Worm (Caenorhabditis elegans) whole organism, L1 larva: ENCODE results near the gene F55G1.7.

Experiments used
- Y116A8C.19 ChIP-seq: sonication (generic microtip); optimal IDR thresholded peaks from 2 replicates; lab custom pipeline; 2016; ENCODE audit warnings: missing compliant biosample characterization, missing genetic modification characterization, borderline replicate concordance
- aha-1 ChIP-seq: fragments of 150-350 bp; optimal IDR thresholded peaks from 2 replicates; lab custom pipeline; 2014; ENCODE audit warnings: missing biosample characterization, missing genetic modification characterization
- ama-1 ChIP-seq: fragments of 150-350 bp; optimal IDR thresholded peaks from 2 replicates; lab custom pipeline; 2014
- blmp-1 ChIP-seq: fragments of 150-350 bp; optimal IDR thresholded peaks from 2 replicates; lab custom pipeline; 2014; ENCODE audit warnings: missing biosample characterization, missing genetic modification characterization
- ceh-8 ChIP-seq: fragments of 200-800 bp; sonication (Bioruptor generic); optimal IDR thresholded peaks from 2 replicates; lab custom pipeline; 2018; ENCODE audit warnings: mild to moderate bottlenecking, missing genetic modification characterization, moderate library complexity, missing compliant biosample characterization
- ceh-82 ChIP-seq, 3 experiments: fragments of 150-350 bp in 1 of 3; sonication (generic microtip) in 2 of 3; optimal IDR thresholded peaks; 2 replicates each; lab custom pipeline; 2014 to 2017; ENCODE audit warnings: missing biosample characterization in 3 of 3, missing genetic modification characterization in 3 of 3
- ceh-88 ChIP-seq: fragments of 200-800 bp; sonication (Bioruptor generic); IDR thresholded peaks from 2 replicates; pipeline ENCODE4 v1.3.6; 2022; ENCODE audit warnings: missing genetic modification characterization, missing compliant biosample characterization
- ceh-90 ChIP-seq: sonication (generic microtip); optimal IDR thresholded peaks from 2 replicates; lab custom pipeline; 2016; ENCODE audit warnings: missing genetic modification characterization, missing compliant biosample characterization
- ces-1 ChIP-seq: fragments of 150-350 bp; optimal IDR thresholded peaks from 2 replicates; lab custom pipeline; 2014; ENCODE audit warnings: missing biosample characterization, missing genetic modification reagents, missing genetic modification characterization
- egl-13 ChIP-seq: sonication (generic microtip); optimal IDR thresholded peaks from 2 replicates; lab custom pipeline; 2016; ENCODE audit warnings: missing genotype, missing genetic modification reagents, missing genetic modification characterization, missing compliant biosample characterization
- ets-5 ChIP-seq: fragments of 200-800 bp; sonication (Bioruptor generic); IDR thresholded peaks from 2 replicates; pipeline ENCODE4 v1.3.6; 2022; ENCODE audit warnings: missing genetic modification characterization, missing compliant biosample characterization
- fkh-10 ChIP-seq: sonication (generic microtip); optimal IDR thresholded peaks from 2 replicates; lab custom pipeline; 2017; ENCODE audit warnings: missing biosample characterization, missing genetic modification reagents, missing genetic modification characterization
- fkh-8 ChIP-seq: sonication (generic microtip); optimal IDR thresholded peaks from 2 replicates; lab custom pipeline; 2016; ENCODE audit warnings: mild to moderate bottlenecking, missing genetic modification characterization, missing compliant biosample characterization
- fos-1 ChIP-seq: fragments of 150-350 bp; optimal IDR thresholded peaks from 2 replicates; lab custom pipeline; 2014; ENCODE audit warnings: missing biosample characterization, missing genetic modification characterization
- grh-1 ChIP-seq: fragments of 200-800 bp; sonication (Bioruptor generic); IDR thresholded peaks from 2 replicates; pipeline ENCODE4 v1.3.6; 2022; ENCODE audit warnings: missing genetic modification reagents, missing genetic modification characterization, missing compliant biosample characterization
- hlh-17 ChIP-seq: fragments of 200-800 bp; sonication (Bioruptor generic); optimal IDR thresholded peaks from 2 replicates; lab custom pipeline; 2018; ENCODE audit warnings: missing genetic modification characterization, mild to moderate bottlenecking, missing compliant biosample characterization, moderate library complexity, borderline replicate concordance
- hlh-4 ChIP-seq: sonication (generic microtip); optimal IDR thresholded peaks from 2 replicates; lab custom pipeline; 2016; ENCODE audit warnings: mild to moderate bottlenecking, missing genetic modification characterization, missing compliant biosample characterization
- hpl-2 ChIP-seq: fragments of 150-350 bp; optimal IDR thresholded peaks from 2 replicates; lab custom pipeline; 2014; ENCODE audit warnings: missing biosample characterization, missing genetic modification reagents, missing genetic modification characterization
- irx-1 ChIP-seq: sonication (generic microtip); optimal IDR thresholded peaks from 2 replicates; lab custom pipeline; 2016; ENCODE audit warnings: missing genetic modification characterization, missing compliant biosample characterization
- isw-1 ChIP-seq: fragments of 200-800 bp; sonication (Bioruptor generic); IDR thresholded peaks from 2 replicates; pipeline ENCODE4 v1.3.6; 2022; ENCODE audit warnings: missing genetic modification characterization, missing compliant biosample characterization
- jun-1 ChIP-seq: fragments of 150-350 bp; optimal IDR thresholded peaks from 2 replicates; lab custom pipeline; 2014; ENCODE audit warnings: missing biosample characterization, missing genetic modification reagents, missing genetic modification characterization
- lin-13 ChIP-seq: fragments of 150-350 bp; optimal IDR thresholded peaks from 2 replicates; lab custom pipeline; 2014; ENCODE audit warnings: missing biosample characterization, missing genetic modification reagents, missing genetic modification characterization
- lin-15B ChIP-seq: fragments of 150-350 bp; sonication (generic microtip); optimal IDR thresholded peaks from 3 replicates; lab custom pipeline; 2014; ENCODE audit warnings: missing biosample characterization, missing genetic modification characterization
- lir-3 ChIP-seq: sonication (generic microtip); optimal IDR thresholded peaks from 2 replicates; lab custom pipeline; 2016; ENCODE audit warnings: mild to moderate bottlenecking, missing genetic modification characterization, moderate library complexity, missing compliant biosample characterization; ENCODE audit not compliant: poor library complexity
- mdl-1 ChIP-seq, 2 experiments: fragments of 150-350 bp; optimal IDR thresholded peaks; 2 replicates each; lab custom pipeline; 2014 to 2017; ENCODE audit warnings: missing biosample characterization in 2 of 2, missing genetic modification characterization in 2 of 2, inconsistent platforms in 1 of 2
- mep-1 ChIP-seq: fragments of 150-350 bp; optimal IDR thresholded peaks from 2 replicates; lab custom pipeline; 2014; ENCODE audit warnings: missing biosample characterization, missing genetic modification characterization
- nhr-11 ChIP-seq: fragments of 150-350 bp; optimal IDR thresholded peaks from 2 replicates; lab custom pipeline; 2014; ENCODE audit warnings: missing biosample characterization, missing genetic modification characterization
- nhr-19 ChIP-seq: fragments of 200-800 bp; sonication (Bioruptor generic); conservative IDR thresholded peaks from 2 replicates; pipeline ENCODE4 v1.3.6; 2022; ENCODE audit warnings: missing genetic modification characterization, missing compliant biosample characterization
- nhr-20 ChIP-seq: sonication (generic microtip); optimal IDR thresholded peaks from 2 replicates; lab custom pipeline; 2016; ENCODE audit warnings: mild to moderate bottlenecking, missing genetic modification characterization, missing compliant biosample characterization
- nhr-71 ChIP-seq: sonication (generic microtip); optimal IDR thresholded peaks from 2 replicates; lab custom pipeline; 2016; ENCODE audit warnings: mild to moderate bottlenecking, missing genetic modification characterization, moderate library complexity, missing compliant biosample characterization
- nhr-85 ChIP-seq: sonication (generic microtip); peaks from one replicate; lab custom pipeline; 2016; ENCODE audit warnings: missing genetic modification characterization, inconsistent platforms, missing compliant biosample characterization
- pag-3 ChIP-seq: sonication (generic microtip); optimal IDR thresholded peaks from 2 replicates; lab custom pipeline; 2017; ENCODE audit warnings: missing genetic modification characterization, mild to moderate bottlenecking, missing compliant biosample characterization, antibody characterized with exemption, borderline replicate concordance; ENCODE audit not compliant: insufficient read depth
- pax-3 ChIP-seq: fragments of 200-800 bp; sonication (Bioruptor generic); optimal IDR thresholded peaks from 2 replicates; lab custom pipeline; 2018; ENCODE audit warnings: mild to moderate bottlenecking, missing genetic modification characterization, moderate library complexity, missing compliant biosample characterization
- snpc-4 ChIP-seq: fragments of 150-350 bp; optimal IDR thresholded peaks from 2 replicates; lab custom pipeline; 2014; ENCODE audit warnings: missing biosample characterization, missing genetic modification characterization
- snu-23 ChIP-seq: sonication (generic microtip); optimal IDR thresholded peaks from 2 replicates; lab custom pipeline; 2016; ENCODE audit warnings: missing genetic modification characterization, missing compliant biosample characterization
- sptf-1 ChIP-seq: fragments of 150-350 bp; optimal IDR thresholded peaks from 2 replicates; lab custom pipeline; 2014; ENCODE audit warnings: missing biosample characterization, missing genetic modification characterization
- sup-37 ChIP-seq: fragments of 200-800 bp; sonication (Bioruptor generic); optimal IDR thresholded peaks from 2 replicates; lab custom pipeline; 2018; ENCODE audit warnings: mild to moderate bottlenecking, missing genetic modification characterization, missing compliant biosample characterization
- swsn-7 ChIP-seq: sonication (generic microtip); optimal IDR thresholded peaks from 2 replicates; lab custom pipeline; 2016; ENCODE audit warnings: missing genetic modification characterization, missing compliant biosample characterization
- tlp-1 ChIP-seq: fragments of 150-350 bp; optimal IDR thresholded peaks from 2 replicates; lab custom pipeline; 2014; ENCODE audit warnings: missing biosample characterization, missing genetic modification characterization
- unc-62 ChIP-seq: fragments of 150-350 bp; optimal IDR thresholded peaks from 2 replicates; lab custom pipeline; 2014; ENCODE audit warnings: missing biosample characterization, missing genetic modification reagents, missing genetic modification characterization
- unc-86 ChIP-seq: sonication (generic microtip); optimal IDR thresholded peaks from 2 replicates; lab custom pipeline; 2016; ENCODE audit warnings: missing genetic modification characterization, missing compliant biosample characterization
- vab-15 ChIP-seq: sonication (generic microtip); optimal IDR thresholded peaks from 2 replicates; lab custom pipeline; 2017; ENCODE audit warnings: missing genotype, mild to moderate bottlenecking, missing genetic modification characterization, missing compliant biosample characterization
- ztf-11 ChIP-seq, 2 experiments: sonication (generic microtip); optimal IDR thresholded peaks; 2 replicates each; lab custom pipeline; 2016 to 2017; ENCODE audit warnings: missing genetic modification characterization in 2 of 2, missing biosample characterization in 1 of 2, missing compliant biosample characterization in 1 of 2
- ztf-4 ChIP-seq: fragments of 150-350 bp; optimal IDR thresholded peaks from 2 replicates; lab custom pipeline; 2014; ENCODE audit warnings: missing biosample characterization, missing genetic modification characterization

F55G1.7 gene

ce11 chrIV:7465857-7466256 is 3.8 kb downstream of the F55G1.7 start, which contains the start of gene F13B6.3:
Gene F13B6.3 (minus strand): TSS chrIV:7465957.
- TF ChIP-seq irx-1 (tag; lab: Kevin White, UChicago) (no peak), nhr-71 (tag; lab: Kevin White, UChicago) (no peak), nhr-19 (GFP tag; lab: Robert Waterston, UW) (no peak), ztf-4 (tag; lab: Kevin White, UChicago) (no peak), ztf-11 (tag; optimal IDR thresholded peaks at IDR 0.05; lab: Kevin White, UChicago) (no peak), fos-1 (tag; lab: Kevin White, UChicago) (no peak), hlh-17 (no peak)
- TF ChIP-seq, all 84 proteins: peak for 0

ce11 chrIV:7460225-7460624 is 9.4 kb downstream of the F55G1.7 start, which contains the start of gene F13B6.2:
Gene F13B6.2 (minus strand): TSS chrIV:7460325.
- TF ChIP-seq mep-1, result no peak
- no peak for TF ChIP-seq hpl-2

- TF ChIP-seq swsn-7 (no peak), sup-37 (GFP tag; lab: Kevin White, UChicago) (no peak), nhr-11 (tag; lab: Kevin White, UChicago) (no peak), nhr-85 (no peak), unc-86 (tag; lab: Kevin White, UChicago) (no peak), grh-1 (GFP tag; lab: Robert Waterston, UW) (no peak), ztf-4 (tag; lab: Kevin White, UChicago) (no peak), Y116A8C.19 (no peak), aha-1 (tag; lab: Kevin White, UChicago) (no peak), ces-1 (no peak), fos-1 (tag; lab: Kevin White, UChicago) (no peak)
These were observed 13.4 kb downstream of the F55G1.7 start, which contains the start of gene F13B6.1 for ce11 chrIV:7456225-7456624. Gene F13B6.1 (plus strand): TSS chrIV:7456525.

DNA sequence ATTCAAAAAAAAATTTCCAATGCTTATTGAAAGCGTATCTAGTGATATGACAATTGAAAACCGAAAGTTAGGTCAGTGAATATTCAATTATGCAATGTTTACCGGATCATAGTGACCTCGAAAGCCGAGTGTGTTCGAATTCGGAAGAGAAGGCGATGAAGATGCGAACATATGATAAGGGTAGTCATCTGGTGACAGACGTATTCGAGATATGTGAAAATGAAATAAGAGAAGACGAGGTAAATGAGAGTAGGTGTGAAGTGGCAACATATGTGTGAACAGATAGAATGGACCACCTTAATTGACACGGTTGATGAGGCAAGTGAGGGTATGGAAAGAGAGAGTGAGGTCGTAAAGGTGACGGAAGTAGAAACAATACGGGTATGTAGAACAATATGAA is 14.7 kb downstream of the F55G1.7 start:
- no peak for TF ChIP-seq ama-1
- TF ChIP-seq ztf-4 (tag; lab: Kevin White, UChicago), result no peak
- peak; percentile 60 for TF ChIP-seq blmp-1 (tag; lab: Kevin White, UChicago)
- TF ChIP-seq unc-62 (GFP tag; lab: Kevin White, UChicago), result no peak
- no peak for TF ChIP-seq tlp-1 (tag; lab: Kevin White, UChicago)
- TF ChIP-seq, all 84 proteins: peak for 1

DNA sequence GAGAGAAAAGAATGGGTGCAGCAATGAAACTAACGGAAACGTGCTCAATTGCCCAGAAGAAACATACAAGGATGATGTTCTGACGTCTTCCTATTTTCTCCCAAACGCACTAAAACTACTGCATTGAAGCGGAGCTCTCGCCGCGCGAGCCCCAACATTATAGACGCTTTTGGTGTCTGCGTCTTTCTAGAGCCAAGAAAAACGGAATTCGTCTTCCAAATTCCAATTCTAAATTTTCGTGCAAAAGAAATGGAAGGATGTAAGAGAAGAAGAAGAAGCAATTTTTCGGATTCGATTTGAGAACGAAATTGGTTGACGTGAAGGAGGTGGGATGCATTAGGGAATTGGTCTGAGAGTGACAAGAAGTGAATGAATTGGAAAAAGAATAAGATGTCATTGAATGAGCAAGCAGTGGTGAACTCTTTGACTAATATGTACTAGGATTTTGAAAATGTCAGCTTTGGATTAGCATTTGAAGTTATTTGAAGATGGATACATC is 15.9 kb downstream of the F55G1.7 start:
- TF ChIP-seq ceh-82 (tag; optimal IDR thresholded peaks at IDR 0.05; lab: Kevin White, UChicago) (peak in 1 of 3 experiments; percentile 36), hpl-2 (no peak), ztf-11 (tag; optimal IDR thresholded peaks at IDR 0.05; lab: Kevin White, UChicago) (no peak), ces-1 (no peak), nhr-20 (no peak), sptf-1 (tag; lab: Kevin White, UChicago) (no peak), snpc-4 (tag; lab: Kevin White, UChicago) (no peak), snu-23 (no peak), ceh-88 (GFP tag; lab: Robert Waterston, UW) (no peak), pag-3 (tag; lab: Kevin White, UChicago) (no peak), lir-3 (tag; lab: Kevin White, UChicago) (no peak), ceh-8 (peak; percentile 28), jun-1 (no peak), ets-5 (GFP tag; lab: Robert Waterston, UW) (no peak), pax-3 (tag; lab: Kevin White, UChicago) (no peak), lin-15B (tag; lab: Kevin White, UChicago) (no peak), ztf-4 (tag; lab: Kevin White, UChicago) (no peak), ceh-90 (tag; lab: Kevin White, UChicago) (no peak), unc-86 (tag; lab: Kevin White, UChicago) (no peak), hlh-4 (tag; lab: Kevin White, UChicago) (no peak), mdl-1 (tag; optimal IDR thresholded peaks at IDR 0.05; lab: Kevin White, UChicago) (no peak), isw-1 (GFP tag; lab: Robert Waterston, UW) (0 out of 2 replicates have a peak, but pooled peaks have one; percentile 7), fkh-10 (peak; percentile 16), Y116A8C.19 (no peak), vab-15 (tag; lab: Kevin White, UChicago) (no peak), irx-1 (tag; lab: Kevin White, UChicago) (no peak), lin-13 (GFP tag; lab: Kevin White, UChicago) (no peak), egl-13 (no peak), fkh-8 (tag; lab: Kevin White, UChicago) (peak; percentile 17)
